Worm (Caenorhabditis elegans) whole organism, L2 larva: ENCODE data around the gene F19H6.6.

ENCODE experiments used
- blmp-1 ChIP-seq: sonication (generic microtip); optimal IDR thresholded peaks from 2 replicates; lab custom pipeline; 2017; ENCODE audit warnings: missing genetic modification characterization, mild to moderate bottlenecking, missing compliant biosample characterization, antibody characterized with exemption, moderate library complexity; ENCODE audit not compliant: insufficient read depth
- lsy-2 ChIP-seq, 2 experiments: fragments of 150-350 bp in 1 of 2; sonication (generic microtip) in 1 of 2; optimal IDR thresholded peaks; 2 replicates each; lab custom pipeline; 2014 to 2017; ENCODE audit warnings: missing biosample characterization in 2 of 2, missing genetic modification characterization in 2 of 2
- nhr-10 ChIP-seq: sonication (generic microtip); optimal IDR thresholded peaks from 2 replicates; lab custom pipeline; 2017; ENCODE audit warnings: missing biosample characterization, missing genetic modification characterization
- snpc-4 ChIP-seq: fragments of 150-350 bp; optimal IDR thresholded peaks from 2 replicates; lab custom pipeline; 2014; ENCODE audit warnings: missing biosample characterization, missing genetic modification characterization

- TF ChIP-seq lsy-2 (tag; optimal IDR thresholded peaks at IDR 0.05; lab: Kevin White, UChicago) (no peak), blmp-1 (tag; lab: Kevin White, UChicago) (no peak), snpc-4 (no peak), nhr-10 (tag; lab: Kevin White, UChicago) (no peak)
These were observed 4.2 kb downstream of the F19H6.6 start, which contains the start of gene F19H6.5 for ce11 chrX:12364804-12365203.
